Worm (Caenorhabditis elegans): ENCODE measurements around the gene Y32F6A.4.

ce11 chrV:10469845-10470244, 36.0 kb upstream of the Y32F6A.4 start:
- TF ChIP-seq aly-2 (tag; optimal IDR thresholded peaks at IDR 0.05) (no peak), mdl-1 (tag; optimal IDR thresholded peaks at IDR 0.05) (no peak), fos-1 (tag; optimal IDR thresholded peaks at IDR 0.05) (no peak), ztf-11 (tag; optimal IDR thresholded peaks at IDR 0.05) (no peak), F13H6.1 (tag; optimal IDR thresholded peaks at IDR 0.05) (no peak), lin-39 (tag; optimal IDR thresholded peaks at IDR 0.05) (no peak), unc-39 (tag; optimal IDR thresholded peaks at IDR 0.05) (no peak), lin-13 (GFP tag; optimal IDR thresholded peaks at IDR 0.05) (no peak), nhr-23 (tag; optimal IDR thresholded peaks at IDR 0.05) (no peak), ZK546.5 (tag; optimal IDR thresholded peaks at IDR 0.05) (no peak), nhr-237 (tag; optimal IDR thresholded peaks at IDR 0.05) (no peak), elt-3 (tag; optimal IDR thresholded peaks at IDR 0.05) (no peak)
